Worm (Caenorhabditis elegans): Measurements from ENCODE around the gene mec-14.
A peak's percentile ranks its signal among the peaks of the same experiment; 100 is the strongest.

mec-14 gene

DNA sequence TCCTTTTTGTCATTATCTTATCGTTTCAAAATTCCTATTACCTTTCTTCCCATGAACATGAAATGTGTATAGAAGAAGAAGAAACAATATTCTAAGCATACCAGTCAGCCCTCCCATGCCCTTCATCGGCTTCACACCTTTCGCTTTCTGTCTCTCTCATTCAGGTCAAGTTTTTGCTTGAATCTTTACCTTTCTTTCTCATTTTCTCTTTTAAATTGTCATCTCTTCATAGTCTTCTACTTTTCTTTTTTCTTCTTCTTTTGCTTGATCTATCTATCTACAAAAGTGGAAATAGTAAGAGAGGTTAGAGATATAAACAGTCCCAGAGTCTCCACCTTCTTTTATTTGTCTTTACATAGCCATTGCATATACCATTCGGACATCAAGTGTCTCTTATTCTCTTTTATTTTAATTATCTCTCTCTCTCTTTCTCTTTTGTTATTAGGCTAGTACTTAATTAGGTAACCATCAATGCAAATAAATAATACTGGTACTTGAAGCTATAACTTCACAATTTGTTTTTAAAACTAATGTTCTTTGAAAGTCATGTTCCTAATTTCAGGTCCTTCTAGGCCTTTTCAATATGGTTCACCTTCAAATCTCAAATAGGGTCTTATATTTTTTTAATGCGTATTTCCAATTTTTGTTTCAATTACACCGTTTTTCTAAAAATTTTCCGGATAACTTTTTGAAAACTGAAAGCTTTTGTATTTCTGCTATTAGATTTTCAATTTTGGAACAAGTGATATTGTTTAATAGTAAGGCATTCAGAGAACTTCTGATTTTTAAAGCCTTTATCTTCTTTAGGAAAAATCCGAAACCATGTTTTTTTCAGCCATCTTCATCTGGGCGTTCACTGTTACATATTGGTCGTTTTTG, 8.8 kb upstream of the mec-14 start, which contains the start of gene dpy-31:
TSS of gene dpy-31 (plus strand) at position 829 of the 879 bp plus-strand sequence.
- peak; percentile 31; the same call in 1 of the 2 replicates for TF ChIP-seq ztf-29 (GFP tag; IDR thresholded peaks at IDR 0.05)
- no peak for TF ChIP-seq flt-1 (GFP tag; IDR thresholded peaks at IDR 0.05)
- no peak for TF ChIP-seq ref-1 (GFP tag; conservative IDR thresholded peaks at IDR 0.05)

ce11 chrIII:7199467-7199866, 6.7 kb upstream of the mec-14 start:
- TF ChIP-seq med-1 (GFP tag; optimal IDR thresholded peaks at IDR 0.05; ENCODE audit: insufficient read depth) (no peak), ztf-23 (GFP tag; IDR thresholded peaks at IDR 0.05) (no peak), ztf-29 (GFP tag; IDR thresholded peaks at IDR 0.05) (no peak), T22C8.4 (GFP tag; IDR thresholded peaks at IDR 0.05) (no peak), klf-2 (GFP tag; conservative IDR thresholded peaks at IDR 0.05) (no peak), tab-1 (GFP tag; IDR thresholded peaks at IDR 0.05) (no peak), cog-1 (tag; optimal IDR thresholded peaks at IDR 0.05) (no peak), flt-1 (GFP tag; IDR thresholded peaks at IDR 0.05) (no peak), ref-1 (GFP tag; conservative IDR thresholded peaks at IDR 0.05) (no peak)

DNA sequence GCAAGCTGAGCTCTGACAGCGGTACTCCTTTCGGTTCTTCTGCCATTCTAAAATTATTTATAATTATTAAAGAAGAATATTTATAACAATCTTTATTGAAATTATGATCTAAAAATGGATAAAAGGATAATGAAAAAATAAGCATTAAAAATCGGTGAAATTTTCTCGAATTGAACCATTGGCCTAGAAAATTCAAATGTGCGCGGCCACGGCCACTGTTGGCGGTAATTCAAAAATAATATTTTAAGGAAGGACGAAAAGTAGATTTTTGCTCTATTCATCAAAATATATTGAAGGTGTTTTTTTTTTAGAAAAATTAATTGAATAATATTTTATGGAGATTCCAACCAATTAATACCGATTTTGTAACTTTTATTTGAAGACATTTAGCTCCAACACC, 6.0 kb upstream of the mec-14 start, which contains the start of gene pfd-5:
TSS of gene pfd-5 (minus strand) at position 47 of the 400 bp plus-strand sequence.
- TF ChIP-seq klf-2 (GFP tag; conservative IDR thresholded peaks at IDR 0.05) (peak; percentile 71; the same call in 1 of the 2 replicates), cog-1 (tag; optimal IDR thresholded peaks at IDR 0.05) (peak; percentile 52), flt-1 (GFP tag; IDR thresholded peaks at IDR 0.05) (peak; percentile 84), med-1 (GFP tag; optimal IDR thresholded peaks at IDR 0.05; ENCODE audit: insufficient read depth) (no peak), T22C8.4 (GFP tag; IDR thresholded peaks at IDR 0.05) (no peak; the same call in 1 of the 2 replicates), ztf-23 (GFP tag; IDR thresholded peaks at IDR 0.05) (peak; percentile 74)

DNA sequence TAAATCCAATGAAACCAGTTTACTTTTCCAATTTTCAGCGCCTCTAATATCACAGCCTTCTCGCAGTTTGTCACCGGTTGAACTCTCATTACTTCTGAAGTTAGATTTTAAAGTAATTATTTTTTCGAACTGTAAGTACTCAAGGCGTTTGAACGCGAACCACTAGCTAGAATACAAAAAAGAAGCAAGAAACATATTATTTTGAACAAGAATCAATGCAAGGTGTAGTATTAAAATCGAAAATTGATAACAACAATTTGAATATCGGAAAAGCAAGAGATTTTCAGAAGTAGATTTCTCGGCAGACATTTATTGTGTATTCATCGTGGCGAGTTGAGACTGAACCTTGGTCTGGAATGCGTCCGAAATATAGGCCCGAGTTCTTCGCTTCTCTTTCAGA, 5.2 kb upstream of the mec-14 start, which contains the start of gene exos-9:
TSS of gene exos-9 (minus strand) at position 101 of the 400 bp plus-strand sequence.
- TF ChIP-seq T22C8.4 (GFP tag; IDR thresholded peaks at IDR 0.05): no peak
- TF ChIP-seq ref-1 (GFP tag; conservative IDR thresholded peaks at IDR 0.05): no peak
- TF ChIP-seq ztf-29 (GFP tag; IDR thresholded peaks at IDR 0.05): no peak
- no peak for TF ChIP-seq ztf-23 (GFP tag; IDR thresholded peaks at IDR 0.05)
- no peak for TF ChIP-seq flt-1 (GFP tag; IDR thresholded peaks at IDR 0.05)
- no peak for TF ChIP-seq med-1 (GFP tag; optimal IDR thresholded peaks at IDR 0.05; ENCODE audit: insufficient read depth)
- no peak for TF ChIP-seq klf-2 (GFP tag; conservative IDR thresholded peaks at IDR 0.05)
- TF ChIP-seq tab-1 (GFP tag; IDR thresholded peaks at IDR 0.05): no peak
- TF ChIP-seq cog-1 (tag; optimal IDR thresholded peaks at IDR 0.05): no peak

DNA sequence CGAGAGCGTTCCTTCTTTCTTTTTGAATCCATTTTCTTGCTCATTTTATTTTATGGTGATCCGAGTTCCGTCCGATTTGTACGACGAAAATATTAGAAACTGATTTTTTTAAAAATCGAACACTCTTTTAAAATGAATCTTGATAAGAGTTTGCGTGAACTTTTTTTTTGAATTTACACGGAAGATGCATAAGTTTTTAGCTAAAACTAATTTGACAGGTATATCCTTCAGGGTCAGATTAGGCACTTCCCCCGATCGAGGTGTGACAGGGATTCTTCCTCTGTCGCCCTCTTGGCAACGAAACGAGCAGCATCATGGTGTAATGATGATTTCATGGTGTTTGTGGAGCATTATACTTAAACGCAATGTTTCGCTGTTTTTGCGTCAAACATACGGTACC, 2.5 kb upstream of the mec-14 start, which contains the start of gene F37C12.18:
TSS of gene F37C12.18 (minus strand) at position 101 of the 400 bp plus-strand sequence.
- no peak for TF ChIP-seq tab-1 (GFP tag; IDR thresholded peaks at IDR 0.05)
- no peak for TF ChIP-seq ztf-29 (GFP tag; IDR thresholded peaks at IDR 0.05)
- no peak for TF ChIP-seq ztf-23 (GFP tag; IDR thresholded peaks at IDR 0.05)
- no peak for TF ChIP-seq flt-1 (GFP tag; IDR thresholded peaks at IDR 0.05)
- TF ChIP-seq med-1 (GFP tag; optimal IDR thresholded peaks at IDR 0.05; ENCODE audit: insufficient read depth): no peak
- TF ChIP-seq T22C8.4 (GFP tag; IDR thresholded peaks at IDR 0.05): no peak
- TF ChIP-seq cog-1 (tag; optimal IDR thresholded peaks at IDR 0.05): no peak
- no peak for TF ChIP-seq ref-1 (GFP tag; conservative IDR thresholded peaks at IDR 0.05)
- no peak for TF ChIP-seq klf-2 (GFP tag; conservative IDR thresholded peaks at IDR 0.05)

DNA sequence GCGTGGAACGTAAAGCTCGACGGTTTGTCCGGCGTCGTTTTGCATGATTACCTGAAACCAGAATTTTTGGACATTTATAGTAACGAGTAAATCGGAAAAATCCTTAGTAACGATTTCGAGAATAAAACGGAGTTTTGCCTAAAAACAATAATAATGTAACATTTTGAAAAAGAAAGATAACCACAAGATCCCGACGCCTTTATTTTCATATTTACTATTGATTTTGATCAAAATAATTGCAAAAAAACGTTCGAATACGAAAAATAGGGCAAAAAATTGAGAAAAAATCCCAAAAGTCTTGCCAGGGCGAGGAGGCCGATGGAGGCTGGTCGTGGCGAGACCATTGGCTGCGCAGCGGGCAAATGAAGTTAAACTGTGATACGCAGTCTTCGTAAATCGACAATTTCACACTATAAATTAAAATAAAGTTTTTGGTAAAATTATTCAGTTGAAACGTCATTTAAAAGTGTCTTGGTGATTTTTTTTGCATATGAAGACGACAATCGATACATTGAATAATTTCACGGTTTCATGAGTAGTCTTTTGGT, 3.1 kb downstream of the mec-14 start, which contains the start of gene rps-21:
TSS of gene rps-21 (minus strand) at position 51 of the 548 bp plus-strand sequence.
- TF ChIP-seq cog-1 (tag; optimal IDR thresholded peaks at IDR 0.05): peak; percentile 34
- TF ChIP-seq ref-1 (GFP tag; conservative IDR thresholded peaks at IDR 0.05): no peak
- 0 out of 2 replicates have a peak, but pooled peaks have one; percentile 4 for TF ChIP-seq flt-1 (GFP tag; IDR thresholded peaks at IDR 0.05)
- TF ChIP-seq med-1 (GFP tag; optimal IDR thresholded peaks at IDR 0.05; ENCODE audit: insufficient read depth): no peak
- TF ChIP-seq ztf-29 (GFP tag; IDR thresholded peaks at IDR 0.05): no peak
- peak; percentile 55; the same call in 1 of the 2 replicates for TF ChIP-seq ztf-23 (GFP tag; IDR thresholded peaks at IDR 0.05)
- no peak for TF ChIP-seq tab-1 (GFP tag; IDR thresholded peaks at IDR 0.05)

DNA sequence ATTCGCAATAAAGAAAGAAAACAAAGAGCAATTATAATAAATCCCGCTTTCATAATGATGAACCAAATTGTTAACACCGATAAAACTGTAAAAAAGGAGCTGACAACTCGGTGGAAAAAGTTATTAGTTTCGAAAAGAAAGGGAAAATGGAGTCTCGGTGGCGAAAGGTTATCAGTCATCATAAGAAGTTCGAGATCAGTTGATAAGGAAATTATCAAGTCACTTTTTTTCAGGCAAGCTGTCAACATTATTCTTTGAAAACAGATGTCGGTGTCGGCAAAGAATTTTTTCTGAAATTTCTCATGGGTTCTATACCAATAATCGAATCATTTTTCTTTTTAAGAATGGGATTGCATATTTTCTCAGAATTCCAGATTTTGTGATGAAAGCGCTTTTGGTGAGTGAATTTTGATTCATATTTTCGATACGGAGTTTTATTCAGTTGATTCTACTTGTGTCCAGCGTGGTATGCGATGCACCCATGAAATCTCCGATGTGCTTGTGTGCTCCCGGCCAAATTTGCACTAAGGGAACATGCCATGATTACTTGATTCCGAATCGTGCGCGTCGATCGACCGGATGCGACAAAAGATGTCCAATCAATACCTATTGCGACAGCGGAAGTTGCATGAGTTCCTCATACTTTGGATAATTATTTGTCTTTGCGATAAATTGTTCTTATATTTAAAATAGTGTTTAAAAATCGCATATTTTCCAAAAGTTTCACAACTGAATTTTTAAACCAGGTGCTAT, 4.3 kb downstream of the mec-14 start, which contains the start of the genes F37C12.21 and F37C12.10:
TSS of gene F37C12.21 (plus strand) at position 58 of the 753 bp plus-strand sequence.
TSS of gene F37C12.10 (minus strand) at position 85 of the 753 bp plus-strand sequence.
- TF ChIP-seq klf-2 (GFP tag; conservative IDR thresholded peaks at IDR 0.05) (no peak), tab-1 (GFP tag; IDR thresholded peaks at IDR 0.05) (no peak), med-1 (GFP tag; optimal IDR thresholded peaks at IDR 0.05; ENCODE audit: insufficient read depth) (no peak), cog-1 (tag; optimal IDR thresholded peaks at IDR 0.05) (no peak), T22C8.4 (GFP tag; IDR thresholded peaks at IDR 0.05) (no peak), ztf-23 (GFP tag; IDR thresholded peaks at IDR 0.05) (no peak), ref-1 (GFP tag; conservative IDR thresholded peaks at IDR 0.05) (no peak), flt-1 (GFP tag; IDR thresholded peaks at IDR 0.05) (no peak), ztf-29 (GFP tag; IDR thresholded peaks at IDR 0.05) (no peak)

- TF ChIP-seq med-1 (GFP tag; optimal IDR thresholded peaks at IDR 0.05; ENCODE audit: insufficient read depth) (no peak), ref-1 (GFP tag; conservative IDR thresholded peaks at IDR 0.05) (no peak), ztf-23 (GFP tag; IDR thresholded peaks at IDR 0.05) (no peak), klf-2 (GFP tag; conservative IDR thresholded peaks at IDR 0.05) (no peak), cog-1 (tag; optimal IDR thresholded peaks at IDR 0.05) (no peak)
Observed at ce11 chrIII:7185473-7185872, 7.3 kb downstream of the mec-14 start, which contains the start of gene F37C12.14. Gene F37C12.14 (minus strand): TSS chrIII:7185573.
